Fruit fly (Drosophila melanogaster): Measurements from ENCODE around the gene Atg17.
A peak's percentile ranks its signal among the peaks of the same experiment; 100 is the strongest.

Gene Atg17

dm6 chr3R:5668928-5669739 lies at the start of gene Atg17, which contains the start of gene Xe7:
Atg17 (plus strand) TSS chr3R:5669713.
Xe7 (minus strand) TSS chr3R:5669334.
- TF ChIP-seq lab (GFP tag; optimal IDR thresholded peaks at IDR 0.05) = peak; percentile 90
- peak; percentile 85 for TF ChIP-seq wor (GFP tag; IDR thresholded peaks at IDR 0.05)
- peak; percentile 72 for TF ChIP-seq CG6654 (GFP tag; optimal IDR thresholded peaks at IDR 0.05)
- peak; percentile 86 for TF ChIP-seq CG30431 (GFP tag; optimal IDR thresholded peaks at IDR 0.05)
- TF ChIP-seq Hr39 (optimal IDR thresholded peaks at IDR 0.05) = peak; percentile 32
- TF ChIP-seq salm (tag; optimal IDR thresholded peaks at IDR 0.05) = peak; percentile 45
- TF ChIP-seq row (GFP tag; IDR thresholded peaks at IDR 0.05) = peak; percentile 95
- peak; percentile 69 for TF ChIP-seq Nf-YB (GFP tag; optimal IDR thresholded peaks at IDR 0.05)
- TF ChIP-seq bigmax (GFP tag; optimal IDR thresholded peaks at IDR 0.05) = no peak
- peak; percentile 58 for TF ChIP-seq repo (GFP tag; optimal IDR thresholded peaks at IDR 0.05)
- peak; percentile 96 for TF ChIP-seq CG10543 (GFP tag; optimal IDR thresholded peaks at IDR 0.05)
- peak; percentile 62 for TF ChIP-seq her (GFP tag; optimal IDR thresholded peaks at IDR 0.05)
- TF ChIP-seq trh (GFP tag; optimal IDR thresholded peaks at IDR 0.05) = peak; percentile 92
- TF ChIP-seq CG6854 (GFP tag; optimal IDR thresholded peaks at IDR 0.05) = peak; percentile 25
- TF ChIP-seq CG32772 (GFP tag; IDR thresholded peaks at IDR 0.05) = peak; percentile 91
- peak; percentile 74 for TF ChIP-seq CG7928 (GFP tag; optimal IDR thresholded peaks at IDR 0.05)
- TF ChIP-seq CG3407 (GFP tag; optimal IDR thresholded peaks at IDR 0.05) = peak; percentile 79
- TF ChIP-seq Eip74EF (GFP tag; optimal IDR thresholded peaks at IDR 0.05) = peak in 1 of 2 experiments; percentile 75
- peak; percentile 71 for TF ChIP-seq CG13624 (GFP tag; optimal IDR thresholded peaks at IDR 0.05)
- no peak for TF ChIP-seq CG5180 (GFP tag; optimal IDR thresholded peaks at IDR 0.05)
- peak; percentile 27; the same call in 1 of the 2 replicates for TF ChIP-seq nerfin-2 (GFP tag; IDR thresholded peaks at IDR 0.05; ENCODE audit: partially characterized antibody)
- TF ChIP-seq CG15479 (GFP tag; optimal IDR thresholded peaks at IDR 0.05) = no peak
- TF ChIP-seq stc (GFP tag; IDR thresholded peaks at IDR 0.05) = peak; percentile 81; the same call in 1 of the 2 replicates
- no peak for TF ChIP-seq Hr78 (GFP tag; optimal IDR thresholded peaks at IDR 0.05)
- peak; percentile 91 for TF ChIP-seq vfl (GFP tag; optimal IDR thresholded peaks at IDR 0.05)
- TF ChIP-seq ssp (GFP tag; IDR thresholded peaks at IDR 0.05) = peak; percentile 88
- TF ChIP-seq Lhr (GFP tag; optimal IDR thresholded peaks at IDR 0.05) = peak; percentile 85
- peak; percentile 80 for TF ChIP-seq Poxn (GFP tag; IDR thresholded peaks at IDR 0.05)
- TF ChIP-seq CG6683 (GFP tag; optimal IDR thresholded peaks at IDR 0.05) = peak; percentile 56
- TF ChIP-seq CG11560 (tag; IDR thresholded peaks at IDR 0.05) = peak; percentile 89
- no peak for TF ChIP-seq zf30C (GFP tag; optimal IDR thresholded peaks at IDR 0.05)
- peak; percentile 94 for TF ChIP-seq CG16815 (GFP tag; optimal IDR thresholded peaks at IDR 0.05)
- TF ChIP-seq lola (GFP tag; optimal IDR thresholded peaks at IDR 0.05) = peak in 1 of 3 experiments; percentile 89
- peak; percentile 96 for TF ChIP-seq slbo (GFP tag; IDR thresholded peaks at IDR 0.05)
- peak; percentile 85 for TF ChIP-seq CG8290 (GFP tag; optimal IDR thresholded peaks at IDR 0.05)
- TF ChIP-seq CG8290 (tag; optimal IDR thresholded peaks at IDR 0.05) = peak; percentile 26 to 74
- peak; percentile 77 for TF ChIP-seq BtbVII (GFP tag; optimal IDR thresholded peaks at IDR 0.05)
- TF ChIP-seq CG15073 (GFP tag; optimal IDR thresholded peaks at IDR 0.05) = peak; percentile 51
- peak; percentile 58; the same call in 2 of the 3 replicates for TF ChIP-seq vnd (GFP tag; IDR thresholded peaks at IDR 0.05; ENCODE audit: partially characterized antibody)
- peak; percentile 13 for TF ChIP-seq fd102C (GFP tag; optimal IDR thresholded peaks at IDR 0.05)
- peak; percentile 65; the same call in 2 of the 3 replicates for TF ChIP-seq Opbp (GFP tag; IDR thresholded peaks at IDR 0.05; ENCODE audit: partially characterized antibody)
- peak; percentile 3 to 86 for TF ChIP-seq bsh (GFP tag; optimal IDR thresholded peaks at IDR 0.05)
- TF ChIP-seq sim (GFP tag; IDR thresholded peaks at IDR 0.05) = 0 out of 2 replicates have a peak, but pooled peaks have one; percentile 40
- TF ChIP-seq zen2 (GFP tag; IDR thresholded peaks at IDR 0.05; ENCODE audit: partially characterized antibody) = no peak; the same call in 2 of the 3 replicates
- TF ChIP-seq dan (GFP tag; IDR thresholded peaks at IDR 0.05) = peak; percentile 75; the same call in 1 of the 2 replicates
- 0 out of 2 replicates have a peak, but pooled peaks have one; percentile 35 for TF ChIP-seq sna (GFP tag; IDR thresholded peaks at IDR 0.05; ENCODE audit: partially characterized antibody)
- TF ChIP-seq sd (tag; optimal IDR thresholded peaks at IDR 0.05) = peak; percentile 86
